Worm (Caenorhabditis elegans) whole organism, L2 larva: ENCODE data around the gene nuo-5.
A peak's percentile ranks its signal among the peaks of the same experiment; 100 is the strongest.

Source experiments
- C34F6.9 ChIP-seq: fragments of 150-350 bp; optimal IDR thresholded peaks from 2 replicates; lab custom pipeline; 2014; ENCODE audit warnings: missing biosample characterization, missing genetic modification characterization
- F13H6.1 ChIP-seq: sonication (generic microtip); optimal IDR thresholded peaks from 2 replicates; lab custom pipeline; 2016; ENCODE audit warnings: missing genetic modification characterization, missing compliant biosample characterization
- R02D3.7 ChIP-seq: fragments of 150-350 bp; optimal IDR thresholded peaks from 2 replicates; lab custom pipeline; 2014; ENCODE audit warnings: missing biosample characterization, missing genetic modification characterization
- alr-1 ChIP-seq: fragments of 150-350 bp; optimal IDR thresholded peaks from 2 replicates; lab custom pipeline; 2014; ENCODE audit warnings: missing biosample characterization, missing genetic modification characterization
- aly-2 ChIP-seq: fragments of 150-350 bp; optimal IDR thresholded peaks from 2 replicates; lab custom pipeline; 2014; ENCODE audit warnings: missing biosample characterization, missing genetic modification characterization
- blmp-1 ChIP-seq: sonication (generic microtip); optimal IDR thresholded peaks from 2 replicates; lab custom pipeline; 2017; ENCODE audit warnings: missing genetic modification characterization, mild to moderate bottlenecking, missing compliant biosample characterization, antibody characterized with exemption, moderate library complexity; ENCODE audit not compliant: insufficient read depth
- ceh-82 ChIP-seq: fragments of 150-350 bp; optimal IDR thresholded peaks from 2 replicates; lab custom pipeline; 2014; ENCODE audit warnings: missing biosample characterization, missing genetic modification characterization
- crh-2 ChIP-seq: sonication (generic microtip); optimal IDR thresholded peaks from 2 replicates; lab custom pipeline; 2017; ENCODE audit warnings: missing biosample characterization, missing genetic modification characterization
- egl-27 ChIP-seq: sonication (generic microtip); optimal IDR thresholded peaks from 3 replicates; lab custom pipeline; 2017; ENCODE audit warnings: missing biosample characterization, missing genetic modification reagents, missing genetic modification characterization
- elt-3 ChIP-seq: sonication (generic microtip); optimal IDR thresholded peaks from 2 replicates; lab custom pipeline; 2017; ENCODE audit warnings: missing biosample characterization, missing genetic modification characterization
- fos-1 ChIP-seq: fragments of 150-350 bp; optimal IDR thresholded peaks from 2 replicates; lab custom pipeline; 2014; ENCODE audit warnings: missing biosample characterization, missing genetic modification characterization
- gmeb-1 ChIP-seq: fragments of 150-350 bp; optimal IDR thresholded peaks from 2 replicates; lab custom pipeline; 2014; ENCODE audit warnings: missing biosample characterization, missing genetic modification characterization
- lin-13 ChIP-seq: fragments of 150-350 bp; optimal IDR thresholded peaks from 2 replicates; lab custom pipeline; 2014; ENCODE audit warnings: missing biosample characterization, missing genetic modification reagents, missing genetic modification characterization
- lin-39 ChIP-seq: fragments of 150-350 bp; optimal IDR thresholded peaks from 2 replicates; lab custom pipeline; 2014; ENCODE audit warnings: missing biosample characterization, missing genetic modification reagents, missing genetic modification characterization
- lsy-2 ChIP-seq, 2 experiments: fragments of 150-350 bp in 1 of 2; sonication (generic microtip) in 1 of 2; optimal IDR thresholded peaks; 2 replicates each; lab custom pipeline; 2014 to 2017; ENCODE audit warnings: missing biosample characterization in 2 of 2, missing genetic modification characterization in 2 of 2
- mab-5 ChIP-seq: fragments of 150-350 bp; optimal IDR thresholded peaks from 2 replicates; lab custom pipeline; 2014; ENCODE audit warnings: missing biosample characterization, missing genetic modification characterization
- mbf-1 ChIP-seq: sonication (generic microtip); optimal IDR thresholded peaks from 2 replicates; lab custom pipeline; 2017; ENCODE audit warnings: missing biosample characterization, missing genetic modification characterization
- nhr-11 ChIP-seq: fragments of 150-350 bp; optimal IDR thresholded peaks from 2 replicates; lab custom pipeline; 2014; ENCODE audit warnings: missing biosample characterization, missing genetic modification characterization
- nhr-12 ChIP-seq: fragments of 150-350 bp; optimal IDR thresholded peaks from 2 replicates; lab custom pipeline; 2014; ENCODE audit warnings: missing biosample characterization, missing genetic modification characterization
- nhr-129 ChIP-seq: fragments of 150-350 bp; optimal IDR thresholded peaks from 2 replicates; lab custom pipeline; 2014; ENCODE audit warnings: missing biosample characterization, missing genetic modification characterization
- nhr-21 ChIP-seq: fragments of 150-350 bp; optimal IDR thresholded peaks from 2 replicates; lab custom pipeline; 2014; ENCODE audit warnings: missing biosample characterization, missing genetic modification characterization
- nhr-237 ChIP-seq: fragments of 150-350 bp; optimal IDR thresholded peaks from 2 replicates; lab custom pipeline; 2014; ENCODE audit warnings: missing biosample characterization, missing genetic modification characterization
- nhr-25 ChIP-seq: fragments of 150-350 bp; sonication (generic microtip); optimal IDR thresholded peaks from 3 replicates; lab custom pipeline; 2014; ENCODE audit warnings: missing biosample characterization, missing genetic modification characterization
- nhr-6 ChIP-seq: fragments of 150-350 bp; optimal IDR thresholded peaks from 2 replicates; lab custom pipeline; 2014; ENCODE audit warnings: missing biosample characterization, missing genetic modification characterization
- nhr-77 ChIP-seq: fragments of 150-350 bp; optimal IDR thresholded peaks from 2 replicates; lab custom pipeline; 2014; ENCODE audit warnings: missing biosample characterization, missing genetic modification characterization
- peb-1 ChIP-seq: fragments of 150-350 bp; optimal IDR thresholded peaks from 2 replicates; lab custom pipeline; 2014; ENCODE audit warnings: missing biosample characterization, missing genetic modification characterization
- sem-4 ChIP-seq: fragments of 150-350 bp; optimal IDR thresholded peaks from 2 replicates; lab custom pipeline; 2014; ENCODE audit warnings: missing biosample characterization, missing genetic modification reagents, missing genetic modification characterization
- skn-1 ChIP-seq: sonication (generic microtip); optimal IDR thresholded peaks from 2 replicates; lab custom pipeline; 2017; ENCODE audit warnings: missing biosample characterization, missing genetic modification characterization
- sma-9 ChIP-seq, 2 experiments: fragments of 150-350 bp in 1 of 2; sonication (generic microtip) in 1 of 2; optimal IDR thresholded peaks; 2 replicates each; lab custom pipeline; 2014 to 2016; ENCODE audit warnings: missing genetic modification characterization in 2 of 2, mild to moderate bottlenecking in 1 of 2, missing biosample characterization in 1 of 2, missing compliant biosample characterization in 1 of 2, missing genetic modification reagents in 1 of 2, moderate library complexity in 1 of 2
- unc-55 ChIP-seq: fragments of 150-350 bp; sonication (generic microtip); optimal IDR thresholded peaks from 3 replicates; lab custom pipeline; 2014; ENCODE audit warnings: missing biosample characterization, missing genetic modification reagents, missing genetic modification characterization
- unc-62 ChIP-seq: fragments of 150-350 bp; optimal IDR thresholded peaks from 2 replicates; lab custom pipeline; 2014; ENCODE audit warnings: missing biosample characterization, missing genetic modification reagents, missing genetic modification characterization
- zag-1 ChIP-seq: fragments of 150-350 bp; optimal IDR thresholded peaks from 2 replicates; lab custom pipeline; 2014; ENCODE audit warnings: missing biosample characterization, missing genetic modification characterization
- ztf-1 ChIP-seq: fragments of 200-800 bp; sonication (Bioruptor generic); conservative IDR thresholded peaks from 2 replicates; pipeline ENCODE4 v1.3.6; 2022; ENCODE audit warnings: missing genetic modification characterization, missing compliant biosample characterization
- ztf-11 ChIP-seq: sonication (generic microtip); optimal IDR thresholded peaks from 2 replicates; lab custom pipeline; 2017; ENCODE audit warnings: missing biosample characterization, missing genetic modification characterization

The nuo-5 gene

DNA sequence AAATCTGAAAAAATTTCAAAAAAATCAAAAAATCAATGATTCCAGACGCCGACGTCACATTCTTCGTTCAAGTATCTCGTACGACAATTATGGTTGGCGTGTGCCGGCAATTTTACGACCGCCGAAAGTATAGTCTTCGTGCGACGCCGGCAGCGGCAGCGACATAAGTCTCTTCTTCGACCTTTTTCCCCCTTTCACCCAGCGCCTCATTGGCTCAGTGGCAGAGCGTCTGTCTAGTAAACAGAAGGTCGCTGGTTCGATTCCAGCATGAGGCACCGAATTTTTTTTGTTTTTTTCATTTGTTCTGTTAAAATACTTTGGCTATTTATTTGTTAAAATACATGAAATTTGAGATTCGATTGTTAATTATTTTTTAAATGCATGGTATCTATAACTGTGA lies 25.0 kb upstream of the nuo-5 start:
- TF ChIP-seq unc-55 (GFP tag; lab: Kevin White, UChicago) (peak; percentile 15), nhr-12 (tag; lab: Kevin White, UChicago) (no peak), nhr-6 (tag; lab: Kevin White, UChicago) (no peak), C34F6.9 (tag; lab: Kevin White, UChicago) (peak; percentile 5), lsy-2 (tag; optimal IDR thresholded peaks at IDR 0.05; lab: Kevin White, UChicago) (peak in 1 of 2 experiments; percentile 41), fos-1 (peak; percentile 17), nhr-25 (no peak), crh-2 (tag; lab: Kevin White, UChicago) (peak; percentile 31), F13H6.1 (tag; lab: Kevin White, UChicago) (peak; percentile 30), sma-9 (GFP tag; optimal IDR thresholded peaks at IDR 0.05; lab: Kevin White, UChicago) (peak; percentile 4), sma-9 (tag; optimal IDR thresholded peaks at IDR 0.05; lab: Kevin White, UChicago) (no peak), nhr-129 (tag; lab: Kevin White, UChicago) (peak; percentile 57), gmeb-1 (tag; lab: Kevin White, UChicago) (peak; percentile 18), nhr-21 (tag; lab: Kevin White, UChicago) (no peak), mab-5 (tag; lab: Kevin White, UChicago) (no peak), lin-13 (peak; percentile 57)

DNA sequence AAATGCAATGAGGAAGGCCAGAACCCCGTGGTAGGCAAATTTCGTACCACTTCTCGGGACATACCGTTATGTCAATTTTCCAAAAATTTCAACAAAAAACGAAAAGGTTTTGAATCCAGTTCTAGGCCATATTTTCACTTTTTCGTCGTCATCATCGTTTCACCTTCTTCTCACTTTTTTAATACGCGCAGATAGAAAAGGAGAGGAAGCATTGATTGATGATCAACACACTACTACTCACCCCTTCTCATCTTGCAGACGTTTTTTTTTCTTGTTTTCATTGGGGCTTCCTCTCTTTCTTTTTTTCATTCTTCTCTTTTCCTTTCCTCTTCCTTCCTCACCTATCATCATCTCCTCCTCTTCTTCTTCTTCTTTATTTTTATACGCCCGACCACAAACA lies 23.1 kb upstream of the nuo-5 start:
- peak; percentile 10 for TF ChIP-seq nhr-25
- TF ChIP-seq zag-1: no peak
- peak; percentile 90 for TF ChIP-seq blmp-1 (tag; lab: Kevin White, UChicago)

DNA sequence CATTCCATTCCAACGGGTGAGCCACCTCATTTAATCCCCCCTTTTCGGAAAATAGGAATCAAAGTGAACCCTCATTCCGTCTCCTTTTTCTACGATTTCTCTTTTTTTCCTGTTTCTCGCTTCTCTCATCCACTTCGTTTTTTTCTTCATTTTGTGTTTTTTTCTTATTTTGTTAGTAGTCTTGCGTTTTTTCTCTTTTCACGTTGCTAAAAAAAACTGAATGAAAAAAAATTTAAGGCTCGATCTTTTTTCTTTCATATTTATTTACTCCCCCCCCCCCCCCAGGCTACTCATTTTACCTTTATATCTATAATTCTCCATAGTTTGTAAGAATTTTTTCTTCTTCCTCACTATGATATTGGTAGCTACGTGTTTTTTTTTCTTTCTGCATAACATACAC lies 21.1 kb upstream of the nuo-5 start:
- TF ChIP-seq peb-1: no peak
- TF ChIP-seq alr-1 (tag; lab: Kevin White, UChicago): no peak
- TF ChIP-seq unc-55 (GFP tag; lab: Kevin White, UChicago): peak; percentile 28
- no peak for TF ChIP-seq ceh-82 (tag; lab: Kevin White, UChicago)
- TF ChIP-seq egl-27 (tag; lab: Kevin White, UChicago): no peak
- TF ChIP-seq blmp-1 (tag; lab: Kevin White, UChicago): no peak
- no peak for TF ChIP-seq unc-62
- TF ChIP-seq ztf-1: no peak
- no peak for TF ChIP-seq mbf-1 (tag; lab: Kevin White, UChicago)

DNA sequence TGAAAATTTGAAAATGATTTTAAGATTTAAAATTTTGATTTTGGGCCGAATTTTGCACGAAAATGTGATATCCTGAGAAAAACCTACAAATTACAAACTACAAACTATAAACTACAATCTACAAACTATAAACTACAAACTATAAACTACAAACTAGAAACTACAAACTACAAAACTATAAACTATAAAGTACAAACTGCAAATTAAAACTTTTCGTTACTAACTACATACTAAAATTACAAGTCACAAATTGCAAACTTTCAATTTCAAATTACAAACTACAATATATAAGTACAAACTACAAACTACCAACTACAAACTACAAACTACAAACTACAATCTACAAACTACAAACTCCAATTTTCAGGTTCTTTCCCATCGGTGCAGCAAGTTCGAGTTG lies 15.3 kb upstream of the nuo-5 start:
- no peak for TF ChIP-seq sem-4 (tag; lab: Kevin White, UChicago)
- TF ChIP-seq ztf-11 (tag; lab: Kevin White, UChicago): no peak
- TF ChIP-seq elt-3: no peak
- TF ChIP-seq egl-27 (tag; lab: Kevin White, UChicago): no peak
- TF ChIP-seq crh-2 (tag; lab: Kevin White, UChicago): no peak
- TF ChIP-seq C34F6.9 (tag; lab: Kevin White, UChicago): no peak

DNA sequence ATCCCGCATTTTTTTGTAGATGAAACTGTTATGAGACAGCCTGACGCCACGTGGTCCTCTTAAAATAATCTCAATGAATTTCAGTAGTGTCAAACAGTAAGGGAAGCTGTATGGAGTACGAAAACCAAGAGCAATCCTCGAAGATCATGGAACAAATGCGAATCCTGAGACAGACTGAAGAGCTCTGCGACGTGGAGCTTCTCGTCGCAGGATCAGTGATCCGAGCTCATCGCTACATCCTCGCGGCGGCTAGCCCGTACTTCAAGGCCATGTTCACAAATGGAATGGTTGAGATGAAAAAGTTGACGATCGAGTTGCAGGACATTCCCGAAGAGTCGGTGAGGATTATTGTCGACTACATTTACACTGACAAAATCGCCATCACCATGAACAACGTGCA lies 14.5 kb upstream of the nuo-5 start:
- TF ChIP-seq R02D3.7 (tag; lab: Kevin White, UChicago): no peak
- TF ChIP-seq alr-1 (tag; lab: Kevin White, UChicago): no peak
- no peak for TF ChIP-seq skn-1
- no peak for TF ChIP-seq nhr-77 (tag; lab: Kevin White, UChicago)
- no peak for TF ChIP-seq aly-2 (tag; lab: Kevin White, UChicago)
- no peak for TF ChIP-seq lsy-2 (tag; optimal IDR thresholded peaks at IDR 0.05; lab: Kevin White, UChicago)
- TF ChIP-seq nhr-237 (tag; lab: Kevin White, UChicago): no peak
- no peak for TF ChIP-seq nhr-11 (tag; lab: Kevin White, UChicago)
- TF ChIP-seq egl-27 (tag; lab: Kevin White, UChicago): no peak
- TF ChIP-seq sem-4 (tag; lab: Kevin White, UChicago): no peak
- no peak for TF ChIP-seq crh-2 (tag; lab: Kevin White, UChicago)
- TF ChIP-seq lin-39 (tag; lab: Kevin White, UChicago): no peak
- TF ChIP-seq, all 48 proteins: peak for 0
